Worm (Caenorhabditis elegans) whole organism, early embryonic: ENCODE results near the gene nhr-26.

Source experiments
- B0310.2 ChIP-seq: sonication (generic microtip); optimal IDR thresholded peaks from 2 replicates; lab custom pipeline; 2016; ENCODE audit warnings: mild to moderate bottlenecking, missing genetic modification characterization, missing compliant biosample characterization
- F13C5.2 ChIP-seq: sonication (generic microtip); optimal IDR thresholded peaks from 2 replicates; lab custom pipeline; 2017; ENCODE audit warnings: mild to moderate bottlenecking, missing genetic modification characterization, inconsistent platforms, missing compliant biosample characterization
- aly-1 ChIP-seq: sonication (generic microtip); optimal IDR thresholded peaks from 2 replicates; lab custom pipeline; 2016; ENCODE audit warnings: missing genetic modification characterization, missing compliant biosample characterization
- ama-1 ChIP-seq: fragments of 150-350 bp; optimal IDR thresholded peaks from 2 replicates; lab custom pipeline; 2014
- ceh-13 ChIP-seq: fragments of 200-800 bp; sonication (Bioruptor generic); optimal IDR thresholded peaks from 2 replicates; lab custom pipeline; 2018; ENCODE audit warnings: mild to moderate bottlenecking, missing genetic modification characterization, missing compliant biosample characterization
- ceh-36 ChIP-seq: sonication (generic microtip); optimal IDR thresholded peaks from 2 replicates; lab custom pipeline; 2016; ENCODE audit warnings: missing genetic modification characterization, inconsistent platforms, missing compliant biosample characterization
- ets-7 ChIP-seq: sonication (generic microtip); optimal IDR thresholded peaks from 2 replicates; lab custom pipeline; 2016; ENCODE audit warnings: missing genotype, missing genetic modification characterization, missing compliant biosample characterization
- flt-1 ChIP-seq: fragments of 200-800 bp; sonication (Bioruptor generic); IDR thresholded peaks from 2 replicates; pipeline ENCODE4 v1.3.6; 2022; ENCODE audit warnings: missing genetic modification characterization, missing compliant biosample characterization
- hmbx-1 ChIP-seq: sonication (generic microtip); optimal IDR thresholded peaks from 2 replicates; lab custom pipeline; 2016; ENCODE audit warnings: mild to moderate bottlenecking, missing genetic modification characterization, missing compliant biosample characterization
- hmg-4 ChIP-seq: fragments of 200-800 bp; sonication (Bioruptor generic); optimal IDR thresholded peaks from 2 replicates; lab custom pipeline; 2018; ENCODE audit warnings: mild to moderate bottlenecking, missing genetic modification characterization, missing compliant biosample characterization
- hnd-1 ChIP-seq: sonication (generic microtip); optimal IDR thresholded peaks from 2 replicates; lab custom pipeline; 2016; ENCODE audit warnings: missing genetic modification characterization, missing compliant biosample characterization
- pes-1 ChIP-seq: fragments of 200-800 bp; sonication (Bioruptor generic); IDR thresholded peaks from 2 replicates; pipeline ENCODE4 v1.3.6; 2022; ENCODE audit warnings: missing genetic modification reagents, missing genetic modification characterization, missing compliant biosample characterization
- scrt-1 ChIP-seq: fragments of 200-800 bp; sonication (Bioruptor generic); IDR thresholded peaks from 2 replicates; pipeline ENCODE4 v1.3.6; 2022; ENCODE audit warnings: missing genetic modification characterization, missing compliant biosample characterization
- sea-1 ChIP-seq: fragments of 200-800 bp; sonication (Bioruptor generic); conservative IDR thresholded peaks from 2 replicates; pipeline ENCODE4 v1.3.6; 2022; ENCODE audit warnings: missing genetic modification characterization, missing compliant biosample characterization
- tbx-11 ChIP-seq: fragments of 200-800 bp; sonication (Bioruptor generic); IDR thresholded peaks from 2 replicates; pipeline ENCODE4 v1.3.6; 2022; ENCODE audit warnings: missing genetic modification characterization, missing compliant biosample characterization
- tbx-37 ChIP-seq: fragments of 200-800 bp; sonication (Bioruptor generic); conservative IDR thresholded peaks from 2 replicates; pipeline ENCODE4 v1.3.6; 2022; ENCODE audit warnings: missing genetic modification reagents, missing genetic modification characterization, missing compliant biosample characterization
- tra-4 ChIP-seq: sonication (generic microtip); optimal IDR thresholded peaks from 2 replicates; lab custom pipeline; 2017; ENCODE audit warnings: missing genetic modification characterization, missing compliant biosample characterization

The nhr-26 gene

DNA sequence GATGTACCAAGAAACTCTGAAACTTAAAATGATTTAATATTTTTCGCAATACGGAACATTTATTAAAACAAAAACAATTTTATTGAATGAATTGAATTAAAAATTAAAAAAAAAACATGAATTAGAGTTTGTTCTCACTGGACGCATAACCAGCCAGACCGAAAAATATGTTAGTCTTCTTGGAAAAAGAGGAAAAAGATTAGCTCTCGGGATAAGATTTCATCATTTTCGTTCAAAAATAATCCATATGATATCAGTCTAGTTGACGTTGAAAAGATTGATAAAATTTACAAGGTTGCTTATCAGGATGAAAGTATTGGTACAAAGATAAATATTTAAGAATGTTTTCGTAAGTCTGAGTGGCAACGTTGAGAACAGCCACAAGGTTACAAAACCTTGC is at the start of gene nhr-26:
TSS of gene nhr-26 (minus strand) at position 10 of the 400 bp plus-strand sequence.
- no peak for TF ChIP-seq tbx-11 (GFP tag; lab: Robert Waterston, UW)
- TF ChIP-seq B0310.2 (tag; lab: Kevin White, UChicago) = no peak
- no peak for TF ChIP-seq ets-7 (tag; lab: Kevin White, UChicago)
- no peak for TF ChIP-seq hnd-1
- TF ChIP-seq sea-1 = no peak
- TF ChIP-seq hmbx-1 (tag; lab: Kevin White, UChicago) = no peak
- no peak for TF ChIP-seq scrt-1 (GFP tag; lab: Robert Waterston, UW)
- no peak for TF ChIP-seq aly-1 (tag; lab: Kevin White, UChicago)
- no peak for TF ChIP-seq ama-1 (lab: Kevin White, UChicago)
- TF ChIP-seq pes-1 (GFP tag; lab: Robert Waterston, UW) = no peak

- TF ChIP-seq sea-1 (no peak), ceh-13 (no peak), B0310.2 (tag; lab: Kevin White, UChicago) (no peak), hmg-4 (GFP tag; lab: Kevin White, UChicago) (no peak), F13C5.2 (tag; lab: Kevin White, UChicago) (no peak)
Measured at ce11 chrX:12749530-12750240, 49.4 kb upstream of the nhr-26 start, which contains the start of gene pgp-14. Gene pgp-14, minus strand, starts transcription at chrX:12749580.

- TF ChIP-seq tra-4 (tag; lab: Kevin White, UChicago) (no peak), hmg-4 (GFP tag; lab: Kevin White, UChicago) (no peak), F13C5.2 (tag; lab: Kevin White, UChicago) (no peak), aly-1 (tag; lab: Kevin White, UChicago) (no peak), ets-7 (tag; lab: Kevin White, UChicago) (no peak), ceh-36 (tag; lab: Kevin White, UChicago) (no peak), pes-1 (GFP tag; lab: Robert Waterston, UW) (no peak), hnd-1 (no peak), tbx-37 (no peak), B0310.2 (tag; lab: Kevin White, UChicago) (no peak), scrt-1 (GFP tag; lab: Robert Waterston, UW) (no peak)
Measured at ce11 chrX:12738454-12738853, 38.2 kb upstream of the nhr-26 start, which contains the start of gene pgp-13. Gene pgp-13, plus strand, starts transcription at chrX:12738754.

ce11 chrX:12731188-12731857 is 31.1 kb upstream of the nhr-26 start, which contains the start of gene pgp-12:
Gene pgp-12, plus strand, starts transcription at chrX:12731807.
- TF ChIP-seq tra-4 (tag; lab: Kevin White, UChicago) = no peak
- no peak for TF ChIP-seq ama-1 (lab: Kevin White, UChicago)
- TF ChIP-seq sea-1 = no peak
- no peak for TF ChIP-seq B0310.2 (tag; lab: Kevin White, UChicago)
- TF ChIP-seq pes-1 (GFP tag; lab: Robert Waterston, UW) = no peak
- no peak for TF ChIP-seq hnd-1
- TF ChIP-seq F13C5.2 (tag; lab: Kevin White, UChicago) = no peak
- TF ChIP-seq tbx-37 = no peak
- no peak for TF ChIP-seq flt-1
- no peak for TF ChIP-seq ets-7 (tag; lab: Kevin White, UChicago)
- no peak for TF ChIP-seq scrt-1 (GFP tag; lab: Robert Waterston, UW)
- TF ChIP-seq ceh-36 (tag; lab: Kevin White, UChicago) = no peak
- TF ChIP-seq aly-1 (tag; lab: Kevin White, UChicago) = no peak
- no peak for TF ChIP-seq ceh-13

- no peak for TF ChIP-seq tbx-11 (GFP tag; lab: Robert Waterston, UW)
- no peak for TF ChIP-seq ets-7 (tag; lab: Kevin White, UChicago)
- no peak for TF ChIP-seq tra-4 (tag; lab: Kevin White, UChicago)
- TF ChIP-seq scrt-1 (GFP tag; lab: Robert Waterston, UW) = no peak
- TF ChIP-seq F13C5.2 (tag; lab: Kevin White, UChicago) = no peak
- TF ChIP-seq flt-1 = no peak
- no peak for TF ChIP-seq ceh-36 (tag; lab: Kevin White, UChicago)
- TF ChIP-seq hmbx-1 (tag; lab: Kevin White, UChicago) = no peak
- TF ChIP-seq ceh-13 = no peak
- TF ChIP-seq hnd-1 = no peak
- no peak for TF ChIP-seq hmg-4 (GFP tag; lab: Kevin White, UChicago)
- no peak for TF ChIP-seq ama-1 (lab: Kevin White, UChicago)
- no peak for TF ChIP-seq B0310.2 (tag; lab: Kevin White, UChicago)
- no peak for TF ChIP-seq sea-1
- no peak for TF ChIP-seq tbx-37
- TF ChIP-seq pes-1 (GFP tag; lab: Robert Waterston, UW) = no peak
- no peak for TF ChIP-seq aly-1 (tag; lab: Kevin White, UChicago)
Measured at ce11 chrX:12730075-12730474, 29.8 kb upstream of the nhr-26 start.

DNA sequence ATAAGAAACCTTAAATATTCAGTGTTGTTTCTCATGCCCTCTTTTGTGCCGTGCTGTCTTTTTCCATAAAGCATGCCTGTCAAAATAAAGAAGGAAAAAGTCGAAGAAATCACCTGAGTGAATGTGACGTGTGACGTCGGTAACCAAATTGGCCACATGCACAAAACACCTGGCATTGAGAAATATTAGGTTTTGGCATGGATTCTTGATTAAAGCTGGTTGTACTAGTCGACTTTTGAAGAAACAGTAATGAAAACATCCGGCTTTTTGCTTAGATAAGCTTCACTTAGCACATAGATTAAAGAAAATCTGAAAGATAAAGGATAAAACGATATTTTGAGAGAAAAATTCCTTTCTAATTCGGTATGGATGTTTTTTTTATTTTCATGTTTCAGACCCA is 25.9 kb upstream of the nhr-26 start:
- TF ChIP-seq hmg-4 (GFP tag; lab: Kevin White, UChicago) (no peak), ceh-36 (tag; lab: Kevin White, UChicago) (no peak), F13C5.2 (tag; lab: Kevin White, UChicago) (no peak), tra-4 (tag; lab: Kevin White, UChicago) (no peak), tbx-11 (GFP tag; lab: Robert Waterston, UW) (no peak), sea-1 (no peak), pes-1 (GFP tag; lab: Robert Waterston, UW) (no peak), ama-1 (lab: Kevin White, UChicago) (no peak), hnd-1 (no peak), hmbx-1 (tag; lab: Kevin White, UChicago) (no peak), tbx-37 (no peak)

DNA sequence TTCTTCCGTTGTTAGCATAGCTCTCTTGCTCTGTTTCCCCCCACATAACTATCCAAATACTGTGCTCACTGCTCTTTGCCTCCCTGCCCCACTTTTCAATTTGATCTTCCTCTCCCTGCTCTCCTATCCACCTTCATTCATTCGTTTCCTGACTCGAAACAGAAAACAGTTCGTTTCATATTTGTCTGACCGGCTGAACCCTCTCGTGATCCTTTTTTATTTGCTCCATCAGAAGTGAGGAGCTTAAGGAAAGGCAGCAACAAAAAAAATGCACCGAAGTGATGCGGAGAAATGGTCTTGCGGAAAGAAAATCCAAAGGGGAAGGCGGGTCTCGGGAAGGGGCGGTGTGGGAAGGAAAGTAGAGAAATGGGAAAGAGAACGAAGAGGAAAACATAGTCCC is 21.2 kb upstream of the nhr-26 start:
- TF ChIP-seq B0310.2 (tag; lab: Kevin White, UChicago) (no peak), sea-1 (no peak), ceh-13 (no peak), ceh-36 (tag; lab: Kevin White, UChicago) (no peak), scrt-1 (GFP tag; lab: Robert Waterston, UW) (no peak), hnd-1 (no peak), flt-1 (no peak), ets-7 (tag; lab: Kevin White, UChicago) (no peak), tbx-11 (GFP tag; lab: Robert Waterston, UW) (no peak), aly-1 (tag; lab: Kevin White, UChicago) (no peak), ama-1 (lab: Kevin White, UChicago) (no peak), tra-4 (tag; lab: Kevin White, UChicago) (no peak), F13C5.2 (tag; lab: Kevin White, UChicago) (no peak), hmg-4 (GFP tag; lab: Kevin White, UChicago) (no peak), pes-1 (GFP tag; lab: Robert Waterston, UW) (no peak), hmbx-1 (tag; lab: Kevin White, UChicago) (no peak), tbx-37 (no peak)
